Fruit fly (Drosophila melanogaster): ENCODE data around the gene CG14990.

The CG14990 gene

dm6 chr3L:4133724-4134678, 41.0 kb downstream of the CG14990 start, which contains the start of gene ens (continued):
- TF ChIP-seq CG12942 (GFP tag; optimal IDR thresholded peaks at IDR 0.05) (no peak), YL-1 (GFP tag; optimal IDR thresholded peaks at IDR 0.05) (peak; percentile 78), Camta (GFP tag; optimal IDR thresholded peaks at IDR 0.05) (no peak), Atf3 (GFP tag; optimal IDR thresholded peaks at IDR 0.05) (no peak), Sin3A (optimal IDR thresholded peaks at IDR 0.05) (peak; percentile 31), CG15073 (GFP tag; optimal IDR thresholded peaks at IDR 0.05) (no peak), CG10321 (GFP tag; IDR thresholded peaks at IDR 0.05) (0 out of 2 replicates have a peak, but pooled peaks have one; percentile 21), ATbp (GFP tag; optimal IDR thresholded peaks at IDR 0.05) (no peak), CG2199 (GFP tag; IDR thresholded peaks at IDR 0.05) (no peak), fd64A (GFP tag; optimal IDR thresholded peaks at IDR 0.05) (no peak), gem (tag; optimal IDR thresholded peaks at IDR 0.05) (no peak), CG11696 (GFP tag; IDR thresholded peaks at IDR 0.05) (no peak), CG43689 (GFP tag; IDR thresholded peaks at IDR 0.05) (no peak), sug (tag; optimal IDR thresholded peaks at IDR 0.05) (peak; percentile 36), Lhr (GFP tag; optimal IDR thresholded peaks at IDR 0.05) (no peak), CG7745 (tag; optimal IDR thresholded peaks at IDR 0.05) (no peak), jumu (GFP tag; optimal IDR thresholded peaks at IDR 0.05) (no peak), Vsx1 (GFP tag; optimal IDR thresholded peaks at IDR 0.05) (no peak), ash1 (GFP tag; optimal IDR thresholded peaks at IDR 0.05) (no peak), ranshi (GFP tag; IDR thresholded peaks at IDR 0.05) (no peak), sisA (GFP tag; IDR thresholded peaks at IDR 0.05) (no peak), pum (GFP tag; optimal IDR thresholded peaks at IDR 0.05) (no peak), CG4617 (GFP tag; optimal IDR thresholded peaks at IDR 0.05; ENCODE audit: borderline replicate concordance) (peak; percentile 93), Dip2 (GFP tag; IDR thresholded peaks at IDR 0.05) (no peak), MESR4 (GFP tag; optimal IDR thresholded peaks at IDR 0.05) (peak; percentile 94), gcm (GFP tag; optimal IDR thresholded peaks at IDR 0.05) (no peak), CG10431 (GFP tag; optimal IDR thresholded peaks at IDR 0.05) (peak; percentile 45), Bgb (GFP tag; IDR thresholded peaks at IDR 0.05; ENCODE audit: partially characterized antibody) (peak; percentile 51), mld (GFP tag; IDR thresholded peaks at IDR 0.05; ENCODE audit: partially characterized antibody) (no peak), phol (tag; optimal IDR thresholded peaks at IDR 0.05) (peak; percentile 72), CG4854 (GFP tag; optimal IDR thresholded peaks at IDR 0.05) (no peak), CG2129 (GFP tag; IDR thresholded peaks at IDR 0.05; ENCODE audit: partially characterized antibody) (no peak), Side (GFP tag; optimal IDR thresholded peaks at IDR 0.05) (no peak), unc-4 (GFP tag; IDR thresholded peaks at IDR 0.05; ENCODE audit: partially characterized antibody) (0 out of 2 replicates have a peak, but pooled peaks have one; percentile 13), CG42726 (GFP tag; IDR thresholded peaks at IDR 0.05; ENCODE audit: partially characterized antibody) (no peak), Nf-YB (GFP tag; optimal IDR thresholded peaks at IDR 0.05) (no peak), ato (GFP tag; IDR thresholded peaks at IDR 0.05; ENCODE audit: partially characterized antibody) (no peak), chif (GFP tag; optimal IDR thresholded peaks at IDR 0.05) (no peak), BtbVII (GFP tag; optimal IDR thresholded peaks at IDR 0.05) (peak; percentile 21), gt (GFP tag; IDR thresholded peaks at IDR 0.05) (no peak), bcd (GFP tag; optimal IDR thresholded peaks at IDR 0.05) (no peak), H2.0 (GFP tag; IDR thresholded peaks at IDR 0.05) (no peak), CG7357 (GFP tag; IDR thresholded peaks at IDR 0.05) (no peak), Lim3 (GFP tag; IDR thresholded peaks at IDR 0.05) (no peak), bsh (GFP tag; optimal IDR thresholded peaks at IDR 0.05) (no peak), CG6791 (GFP tag; IDR thresholded peaks at IDR 0.05; ENCODE audit: partially characterized antibody) (no peak), Sry-δ (GFP tag; optimal IDR thresholded peaks at IDR 0.05) (peak; percentile 47), ind (GFP tag; optimal IDR thresholded peaks at IDR 0.05) (no peak)

Measured in whole organism, embryonic.